Fruit fly (Drosophila melanogaster) whole organism, embryonic: ENCODE data around the gene CG3009.
A peak's percentile ranks its signal among the peaks of the same experiment; 100 is the strongest.

ENCODE experiments used
- Ada2b ChIP-seq: fragments of 200-800 bp; sonication (Bioruptor generic); IDR thresholded peaks from 2 replicates; pipeline ENCODE4 v1.3.6; 2022; ENCODE audit warnings: missing biosample characterization, missing genetic modification characterization
- Asciz ChIP-seq: fragments of 200-800 bp; sonication (Bioruptor generic); optimal IDR thresholded peaks from 2 replicates; lab custom pipeline; 2017; ENCODE audit warnings: missing biosample characterization, mild to moderate bottlenecking, missing genetic modification characterization, missing genetic modification reagents
- Awh ChIP-seq: fragments of 200-800 bp; sonication (Bioruptor generic); IDR thresholded peaks from 2 replicates; pipeline ENCODE4, ENCODE4 v1.3.6; 2022; ENCODE audit warnings: missing biosample characterization, missing genetic modification characterization
- Bgb ChIP-seq: fragments of 200-800 bp; sonication (Bioruptor generic); IDR thresholded peaks from 2 replicates; pipeline ENCODE4 v1.3.6; 2022; ENCODE audit warnings: missing biosample characterization, missing genetic modification characterization; ENCODE audit not compliant: partially characterized antibody
- CG10274 ChIP-seq: fragments of 200-800 bp; sonication (Bioruptor generic); optimal IDR thresholded peaks from 3 replicates; lab custom pipeline; 2017; ENCODE audit warnings: missing biosample characterization, mild to moderate bottlenecking, missing genetic modification characterization
- CG12659 ChIP-seq: fragments of 200-800 bp; sonication (Bioruptor generic); optimal IDR thresholded peaks from 3 replicates; lab custom pipeline; 2017; ENCODE audit warnings: mild to moderate bottlenecking, missing biosample characterization, missing genetic modification reagents, missing genetic modification characterization
- CG1647 ChIP-seq: fragments of 200-800 bp; sonication (Bioruptor generic); optimal IDR thresholded peaks from 3 replicates; lab custom pipeline; 2016; ENCODE audit warnings: missing biosample characterization, missing genetic modification characterization
- CG17186 ChIP-seq: fragments of 200-800 bp; sonication (Bioruptor generic); optimal IDR thresholded peaks from 3 replicates; lab custom pipeline; 2017; ENCODE audit warnings: missing biosample characterization, missing genetic modification reagents, missing genetic modification characterization
- CG17912 ChIP-seq: fragments of 200-800 bp; sonication (Bioruptor generic); optimal IDR thresholded peaks from 2 replicates; lab custom pipeline; 2018; ENCODE audit warnings: missing biosample characterization, mild to moderate bottlenecking, missing genetic modification characterization
- CG18599 ChIP-seq: fragments of 200-800 bp; sonication (Bioruptor generic); optimal IDR thresholded peaks from 3 replicates; lab custom pipeline; 2017; ENCODE audit warnings: missing biosample characterization, missing genetic modification characterization, mild to moderate bottlenecking, moderate library complexity, missing genetic modification reagents
- CG2889 ChIP-seq: fragments of 200-800 bp; sonication (Bioruptor generic); IDR thresholded peaks from 3 replicates; pipeline ENCODE4 v1.3.6; 2022; ENCODE audit warnings: missing biosample characterization, missing genetic modification characterization
- CG32532 ChIP-seq: fragments of 200-800 bp; sonication (Bioruptor generic); IDR thresholded peaks from 2 replicates; pipeline ENCODE4 v1.3.6; 2022; ENCODE audit warnings: missing biosample characterization, missing genetic modification characterization
- CG34376 ChIP-seq: fragments of 200-800 bp; sonication (Bioruptor generic); optimal IDR thresholded peaks from 2 replicates; lab custom pipeline; 2018; ENCODE audit warnings: missing biosample characterization, mild to moderate bottlenecking, missing genetic modification characterization
- CG3995 ChIP-seq: fragments of 200-800 bp; sonication (Bioruptor generic); optimal IDR thresholded peaks from 3 replicates; lab custom pipeline; 2016; ENCODE audit warnings: missing biosample characterization, missing genetic modification characterization
- CG4854 ChIP-seq: fragments of 200-800 bp; sonication (Bioruptor generic); optimal IDR thresholded peaks from 2 replicates; lab custom pipeline; 2016; ENCODE audit warnings: missing biosample characterization, missing genetic modification characterization, inconsistent platforms
- CG6689 ChIP-seq: fragments of 200-800 bp; sonication (Bioruptor generic); IDR thresholded peaks from 2 replicates; pipeline ENCODE4 v1.3.6; 2022; ENCODE audit warnings: missing biosample characterization, missing genetic modification characterization
- CG8765 ChIP-seq: fragments of 200-800 bp; sonication (Bioruptor generic); IDR thresholded peaks from 2 replicates; pipeline ENCODE4 v1.3.6; 2022; ENCODE audit warnings: missing biosample characterization, missing genetic modification characterization
- CG8944 ChIP-seq: fragments of 200-800 bp; sonication (Bioruptor generic); optimal IDR thresholded peaks from 3 replicates; lab custom pipeline; 2016; ENCODE audit warnings: missing biosample characterization, missing genetic modification characterization
- CG9609 ChIP-seq: fragments of 200-800 bp; sonication (Bioruptor generic); optimal IDR thresholded peaks from 3 replicates; lab custom pipeline; 2016; ENCODE audit warnings: missing biosample characterization, missing genetic modification characterization
- CG9876 ChIP-seq: fragments of 200-800 bp; sonication (Bioruptor generic); optimal IDR thresholded peaks from 2 replicates; lab custom pipeline; 2016; ENCODE audit warnings: missing biosample characterization, missing genetic modification characterization
- Hmx ChIP-seq: fragments of 200-800 bp; sonication (Bioruptor generic); optimal IDR thresholded peaks from 2 replicates; lab custom pipeline; 2016; ENCODE audit warnings: missing biosample characterization, missing genetic modification characterization
- Mrtf ChIP-seq: fragments of 200-800 bp; sonication (Bioruptor generic); IDR thresholded peaks from 3 replicates; pipeline ENCODE4 v1.3.6; 2022; ENCODE audit warnings: missing biosample characterization, missing genetic modification characterization
- NC2α ChIP-seq: fragments of 200-800 bp; sonication (Bioruptor generic); optimal IDR thresholded peaks from 2 replicates; lab custom pipeline; 2016; ENCODE audit warnings: missing biosample characterization, missing genetic modification characterization
- NC2β ChIP-seq: fragments of 200-800 bp; sonication (Bioruptor generic); optimal IDR thresholded peaks from 2 replicates; lab custom pipeline; 2016; ENCODE audit warnings: missing biosample characterization, missing genetic modification characterization
- NK7.1 ChIP-seq: fragments of 200-800 bp; sonication (Bioruptor generic); optimal IDR thresholded peaks from 3 replicates; lab custom pipeline; 2016; ENCODE audit warnings: missing biosample characterization, missing genetic modification characterization
- Nf-YB ChIP-seq: fragments of 200-800 bp; sonication (Bioruptor generic); optimal IDR thresholded peaks from 3 replicates; lab custom pipeline; 2019; ENCODE audit warnings: missing biosample characterization, mild to moderate bottlenecking, missing genetic modification characterization, moderate library complexity
- Optix ChIP-seq: fragments of 200-800 bp; sonication (Bioruptor generic); IDR thresholded peaks from 3 replicates; pipeline ENCODE4 v1.3.6; 2022; ENCODE audit warnings: missing biosample characterization, missing genetic modification characterization
- Pdp1 ChIP-seq, 2 experiments: fragments of 200-800 bp; sonication (Bioruptor generic); optimal IDR thresholded peaks; 3 replicates each; lab custom pipeline; 2016; ENCODE audit warnings: missing biosample characterization in 2 of 2, missing genetic modification characterization in 2 of 2, mild to moderate bottlenecking in 1 of 2, moderate library complexity in 1 of 2
- Sry-β ChIP-seq: fragments of 200-800 bp; sonication (Bioruptor generic); optimal IDR thresholded peaks from 2 replicates; lab custom pipeline; 2018; ENCODE audit warnings: missing biosample characterization, mild to moderate bottlenecking, missing genetic modification characterization, moderate library complexity
- YL-1 ChIP-seq: fragments of 200-800 bp; sonication (Bioruptor generic); optimal IDR thresholded peaks from 3 replicates; lab custom pipeline; 2017; ENCODE audit warnings: missing biosample characterization, mild to moderate bottlenecking, missing genetic modification characterization
- az2 ChIP-seq: fragments of 200-800 bp; sonication (Bioruptor generic); optimal IDR thresholded peaks from 3 replicates; lab custom pipeline; 2016; ENCODE audit warnings: missing biosample characterization, missing genetic modification characterization
- bcd ChIP-seq: fragments of 200-800 bp; sonication (Bioruptor generic); optimal IDR thresholded peaks from 2 replicates; lab custom pipeline; 2017; ENCODE audit warnings: missing biosample characterization, mild to moderate bottlenecking, missing genetic modification characterization
- bsh ChIP-seq, 2 experiments: fragments of 200-800 bp; sonication (Bioruptor generic); optimal IDR thresholded peaks; 2 replicates each; lab custom pipeline; 2017 to 2018; ENCODE audit warnings: mild to moderate bottlenecking in 2 of 2, missing biosample characterization in 2 of 2, missing genetic modification characterization in 2 of 2, moderate library complexity in 1 of 2
- chn ChIP-seq: fragments of 200-800 bp; sonication (Bioruptor generic); optimal IDR thresholded peaks from 2 replicates; lab custom pipeline; 2016; ENCODE audit warnings: missing biosample characterization, missing genetic modification characterization
- dpn ChIP-seq, 2 experiments: fragments of 200-800 bp; sonication (Bioruptor generic); optimal IDR thresholded peaks; 3 replicates each; lab custom pipeline; 2016; ENCODE audit warnings: missing biosample characterization in 2 of 2, missing genetic modification characterization in 2 of 2
- h ChIP-seq: fragments of >200 bp; optimal IDR thresholded peaks from 2 replicates; lab custom pipeline; 2017
- hth ChIP-seq: fragments of >200 bp; optimal IDR thresholded peaks from 2 replicates; lab custom pipeline; 2017; ENCODE audit warnings: inconsistent platforms
- insv ChIP-seq, 2 experiments: fragments of 200-800 bp; sonication (Bioruptor generic); optimal IDR thresholded peaks; 3 replicates each; lab custom pipeline; 2016 to 2018; ENCODE audit warnings: missing biosample characterization in 2 of 2, missing genetic modification characterization in 2 of 2
- jing ChIP-seq: fragments of 200-800 bp; sonication (Bioruptor generic); optimal IDR thresholded peaks from 2 replicates; lab custom pipeline; 2018; ENCODE audit warnings: missing biosample characterization, mild to moderate bottlenecking, missing genetic modification characterization
- lov ChIP-seq, 2 experiments: fragments of 200-800 bp in 1 of 2; fragments of >200 bp in 1 of 2; sonication (Bioruptor generic) in 1 of 2; IDR thresholded peaks in 1 of 2; optimal IDR thresholded peaks in 1 of 2; 2 replicates in 1 of 2; 3 replicates in 1 of 2; pipeline versions ENCODE4 v1.3.6 to Lab custom; 2017 to 2022; ENCODE audit warnings: missing biosample characterization in 1 of 2, missing genetic modification characterization in 1 of 2
- mld ChIP-seq: fragments of 200-800 bp; sonication (Bioruptor generic); IDR thresholded peaks from 3 replicates; pipeline ENCODE4 v1.3.6; 2022; ENCODE audit warnings: missing biosample characterization, missing genetic modification characterization; ENCODE audit not compliant: partially characterized antibody
- otp ChIP-seq: fragments of 200-800 bp; sonication (Bioruptor generic); IDR thresholded peaks from 3 replicates; pipeline ENCODE4, ENCODE4 v1.3.6; 2022; ENCODE audit warnings: missing biosample characterization, missing genetic modification characterization
- phol ChIP-seq: fragments of 200-800 bp; sonication (Bioruptor generic); optimal IDR thresholded peaks from 3 replicates; lab custom pipeline; 2018; ENCODE audit warnings: missing biosample characterization, mild to moderate bottlenecking, missing genetic modification characterization, moderate library complexity
- pnt ChIP-seq: fragments of 200-800 bp; sonication (Bioruptor generic); optimal IDR thresholded peaks from 3 replicates; lab custom pipeline; 2016; ENCODE audit warnings: missing biosample characterization, missing genetic modification characterization
- sna ChIP-seq: fragments of 200-800 bp; sonication (Bioruptor generic); IDR thresholded peaks from 2 replicates; pipeline ENCODE4 v1.3.6; 2022; ENCODE audit warnings: missing biosample characterization, missing genetic modification characterization; ENCODE audit not compliant: partially characterized antibody
- ssp ChIP-seq: fragments of 200-800 bp; sonication (Bioruptor generic); IDR thresholded peaks from 2 replicates; pipeline ENCODE4 v1.3.6; 2022; ENCODE audit warnings: missing biosample characterization, missing genetic modification characterization
- sug ChIP-seq: fragments of 200-800 bp; optimal IDR thresholded peaks from 2 replicates; lab custom pipeline; 2019; ENCODE audit warnings: missing biosample characterization, mild to moderate bottlenecking, missing genetic modification characterization, moderate library complexity
- tna ChIP-seq: fragments of 200-800 bp; sonication (Bioruptor generic); IDR thresholded peaks from 2 replicates; pipeline ENCODE4 v1.3.6; 2022; ENCODE audit warnings: missing biosample characterization, missing genetic modification characterization; ENCODE audit not compliant: partially characterized antibody
- unc-4 ChIP-seq: fragments of 200-800 bp; sonication (Bioruptor generic); IDR thresholded peaks from 2 replicates; pipeline ENCODE4 v1.3.6; 2022; ENCODE audit warnings: missing biosample characterization, missing genetic modification characterization; ENCODE audit not compliant: partially characterized antibody
- z ChIP-seq: fragments of 200-800 bp; sonication (Bioruptor generic); IDR thresholded peaks from 3 replicates; pipeline ENCODE4 v1.3.6; 2022; ENCODE audit warnings: missing biosample characterization, missing genetic modification characterization

Gene CG3009

DNA sequence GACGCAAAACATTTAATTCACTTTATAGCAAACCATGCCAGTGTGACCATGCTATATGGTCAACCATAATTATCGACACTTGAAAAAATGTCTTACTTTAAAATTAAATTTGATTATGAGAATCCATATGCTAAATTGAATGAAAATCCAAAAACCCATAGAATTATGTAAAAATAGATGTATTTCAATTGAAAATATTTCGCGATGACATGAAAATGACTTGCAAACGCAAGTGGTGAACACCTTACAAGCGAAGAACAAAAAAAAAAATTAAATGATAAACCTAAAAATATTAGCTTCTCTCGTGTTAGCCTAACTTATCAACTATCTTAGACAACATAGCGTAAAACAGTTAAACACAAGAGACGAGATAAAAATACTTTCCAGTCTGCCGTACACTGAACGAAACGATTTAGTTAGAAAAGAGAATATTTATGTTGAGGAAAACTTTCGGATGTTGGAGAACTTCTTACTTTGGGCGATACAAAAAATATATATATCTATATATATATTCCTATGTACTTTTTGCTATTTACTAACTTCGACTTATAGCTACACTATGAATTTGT lies 13.4 kb upstream of the CG3009 start (continued):
- TF ChIP-seq Optix (GFP tag; lab: Robert Waterston, UW) (no peak), CG6689 (GFP tag; lab: Robert Waterston, UW) (peak; percentile 71), NC2α (GFP tag; lab: Kevin White, UChicago) (peak; percentile 26), Mrtf (GFP tag; lab: Robert Waterston, UW) (no peak), CG18599 (GFP tag; lab: Kevin White, UChicago) (peak; percentile 53), CG32532 (GFP tag; lab: Robert Waterston, UW) (peak; percentile 72), NK7.1 (GFP tag; lab: Kevin White, UChicago) (no peak), Pdp1 (GFP tag; optimal IDR thresholded peaks at IDR 0.05; lab: Kevin White, UChicago) (peak; percentile 11 to 31), Ada2b (no peak; the same call in 1 of the 2 replicates), mld (GFP tag; lab: Robert Waterston, UW) (no peak), pnt (GFP tag; lab: Kevin White, UChicago) (peak; percentile 56), jing (GFP tag; lab: Kevin White, UChicago) (no peak), Awh (GFP tag; lab: Robert Waterston, UW) (0 out of 2 replicates have a peak, but pooled peaks have one; percentile 12), az2 (GFP tag; lab: Kevin White, UChicago) (peak; percentile 40), chn (peak; percentile 48), CG17186 (no peak), insv (GFP tag; optimal IDR thresholded peaks at IDR 0.05; lab: Kevin White, UChicago) (no peak), Hmx (GFP tag; lab: Kevin White, UChicago) (peak; percentile 43), CG4854 (GFP tag; lab: Kevin White, UChicago) (no peak), CG3995 (GFP tag; lab: Kevin White, UChicago) (no peak), CG17912 (GFP tag; lab: Kevin White, UChicago) (no peak), Nf-YB (no peak), lov (optimal IDR thresholded peaks at IDR 0.05; lab: Kevin White, UChicago) (no peak), lov (GFP tag; IDR thresholded peaks at IDR 0.05; lab: Robert Waterston, UW) (no peak), CG1647 (peak; percentile 21), CG8765 (no peak), phol (tag; lab: Kevin White, UChicago) (peak; percentile 58), hth (lab: Kevin White, UChicago) (no peak), YL-1 (GFP tag; lab: Kevin White, UChicago) (no peak), NC2β (GFP tag; lab: Kevin White, UChicago) (peak; percentile 24), Bgb (no peak), bcd (GFP tag; lab: Kevin White, UChicago) (peak; percentile 32), Sry-β (GFP tag; lab: Kevin White, UChicago) (no peak), otp (GFP tag; lab: Robert Waterston, UW) (peak; percentile 60; the same call in 1 of the 3 replicates), CG8944 (GFP tag; lab: Kevin White, UChicago) (peak; percentile 15), sug (no peak), unc-4 (GFP tag; lab: Robert Waterston, UW) (no peak), sna (GFP tag; lab: Robert Waterston, UW) (no peak), CG9609 (GFP tag; lab: Kevin White, UChicago) (peak; percentile 37), ssp (GFP tag; lab: Robert Waterston, UW) (no peak; the same call in 1 of the 2 replicates), tna (GFP tag; lab: Robert Waterston, UW) (no peak), CG10274 (GFP tag; lab: Kevin White, UChicago) (no peak), CG34376 (no peak), CG12659 (GFP tag; lab: Kevin White, UChicago) (peak; percentile 27), CG2889 (GFP tag; lab: Robert Waterston, UW) (no peak), z (GFP tag; lab: Robert Waterston, UW) (no peak), CG9876 (GFP tag; lab: Kevin White, UChicago) (no peak), dpn (GFP tag; optimal IDR thresholded peaks at IDR 0.05; lab: Kevin White, UChicago) (peak; percentile 47 to 60), h (lab: Kevin White, UChicago) (no peak), Asciz (GFP tag; lab: Kevin White, UChicago) (peak; percentile 31), bsh (GFP tag; optimal IDR thresholded peaks at IDR 0.05; lab: Kevin White, UChicago) (peak; percentile 30 to 58)
